Worm (Caenorhabditis elegans): ENCODE measurements around the gene clec-36.

DNA sequence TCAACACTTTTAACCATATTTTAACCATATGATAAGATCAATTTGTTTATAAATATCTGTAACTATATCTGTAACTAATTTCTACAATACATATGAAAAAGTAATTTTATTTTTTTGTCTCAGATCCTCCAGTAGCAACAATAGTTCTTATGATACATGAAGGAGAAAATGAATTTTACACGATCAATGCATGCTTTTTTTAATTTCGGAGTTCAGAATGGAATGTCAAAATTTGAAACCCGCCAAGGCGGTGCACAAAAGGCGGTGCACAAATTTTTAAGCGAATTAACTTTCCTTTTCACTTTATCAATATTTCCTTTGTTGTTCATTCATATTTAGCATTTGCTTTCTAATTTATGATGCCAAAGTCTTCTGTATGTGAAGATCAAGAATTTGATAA lies 5.5 kb downstream of the clec-36 start, which contains the start of gene clec-25:
- TF ChIP-seq jun-1 (tag; optimal IDR thresholded peaks at IDR 0.05) (no peak), nhr-10 (tag; optimal IDR thresholded peaks at IDR 0.05) (no peak), ces-1 (GFP tag; optimal IDR thresholded peaks at IDR 0.05) (no peak), snpc-4 (tag; optimal IDR thresholded peaks at IDR 0.05) (no peak), R02D3.7 (tag; optimal IDR thresholded peaks at IDR 0.05) (no peak), madf-9 (GFP tag; conservative IDR thresholded peaks at IDR 0.05) (no peak), nhr-237 (tag; optimal IDR thresholded peaks at IDR 0.05) (no peak), arid-1 (GFP tag; conservative IDR thresholded peaks at IDR 0.05) (no peak), ceh-32 (tag; optimal IDR thresholded peaks at IDR 0.05; ENCODE audit: poor library complexity) (no peak), zfp-2 (tag; optimal IDR thresholded peaks at IDR 0.05) (no peak), nhr-28 (tag; optimal IDR thresholded peaks at IDR 0.05) (no peak)
